Worm (Caenorhabditis elegans) whole organism, L1 larva: ENCODE data around the gene R11D1.1.

Experiments
- C16A3.4 ChIP-seq: fragments of 150-350 bp; optimal IDR thresholded peaks from 2 replicates; lab custom pipeline; 2014; ENCODE audit warnings: missing biosample characterization, missing genetic modification characterization
- C34B4.2 ChIP-seq: sonication (generic microtip); optimal IDR thresholded peaks from 2 replicates; lab custom pipeline; 2017; ENCODE audit warnings: mild to moderate bottlenecking, missing genetic modification characterization, missing compliant biosample characterization
- Y116A8C.19 ChIP-seq: sonication (generic microtip); optimal IDR thresholded peaks from 2 replicates; lab custom pipeline; 2016; ENCODE audit warnings: missing compliant biosample characterization, missing genetic modification characterization, borderline replicate concordance
- ama-1 ChIP-seq: fragments of 150-350 bp; optimal IDR thresholded peaks from 2 replicates; lab custom pipeline; 2014
- blmp-1 ChIP-seq: fragments of 150-350 bp; optimal IDR thresholded peaks from 2 replicates; lab custom pipeline; 2014; ENCODE audit warnings: missing biosample characterization, missing genetic modification characterization
- ceh-63 ChIP-seq: fragments of 200-800 bp; sonication (Bioruptor generic); optimal IDR thresholded peaks from 2 replicates; lab custom pipeline; 2018; ENCODE audit warnings: mild to moderate bottlenecking, missing genetic modification characterization, missing compliant biosample characterization
- ceh-8 ChIP-seq: fragments of 200-800 bp; sonication (Bioruptor generic); optimal IDR thresholded peaks from 2 replicates; lab custom pipeline; 2018; ENCODE audit warnings: mild to moderate bottlenecking, missing genetic modification characterization, moderate library complexity, missing compliant biosample characterization
- ceh-82 ChIP-seq, 3 experiments: fragments of 150-350 bp in 1 of 3; sonication (generic microtip) in 2 of 3; optimal IDR thresholded peaks; 2 replicates each; lab custom pipeline; 2014 to 2017; ENCODE audit warnings: missing biosample characterization in 3 of 3, missing genetic modification characterization in 3 of 3
- ceh-88 ChIP-seq: fragments of 200-800 bp; sonication (Bioruptor generic); IDR thresholded peaks from 2 replicates; pipeline ENCODE4 v1.3.6; 2022; ENCODE audit warnings: missing genetic modification characterization, missing compliant biosample characterization
- dsc-1 ChIP-seq: sonication (generic microtip); optimal IDR thresholded peaks from 2 replicates; lab custom pipeline; 2016; ENCODE audit warnings: mild to moderate bottlenecking, missing genetic modification characterization, missing compliant biosample characterization
- egl-27 ChIP-seq, 2 experiments: fragments of 150-350 bp in 1 of 2; sonication (generic microtip); optimal IDR thresholded peaks; 3 replicates each; lab custom pipeline; 2017 to 2018; ENCODE audit warnings: missing biosample characterization in 2 of 2, missing genetic modification characterization in 2 of 2, missing genetic modification reagents in 2 of 2
- fkh-10 ChIP-seq: sonication (generic microtip); optimal IDR thresholded peaks from 2 replicates; lab custom pipeline; 2017; ENCODE audit warnings: missing biosample characterization, missing genetic modification reagents, missing genetic modification characterization
- fkh-4 ChIP-seq: sonication (generic microtip); optimal IDR thresholded peaks from 2 replicates; lab custom pipeline; 2016; ENCODE audit warnings: missing compliant biosample characterization, missing genetic modification characterization, borderline replicate concordance
- grh-1 ChIP-seq: fragments of 200-800 bp; sonication (Bioruptor generic); IDR thresholded peaks from 2 replicates; pipeline ENCODE4 v1.3.6; 2022; ENCODE audit warnings: missing genetic modification reagents, missing genetic modification characterization, missing compliant biosample characterization
- hlh-4 ChIP-seq: sonication (generic microtip); optimal IDR thresholded peaks from 2 replicates; lab custom pipeline; 2016; ENCODE audit warnings: mild to moderate bottlenecking, missing genetic modification characterization, missing compliant biosample characterization
- hpl-2 ChIP-seq: fragments of 150-350 bp; optimal IDR thresholded peaks from 2 replicates; lab custom pipeline; 2014; ENCODE audit warnings: missing biosample characterization, missing genetic modification reagents, missing genetic modification characterization
- isw-1 ChIP-seq: fragments of 200-800 bp; sonication (Bioruptor generic); IDR thresholded peaks from 2 replicates; pipeline ENCODE4 v1.3.6; 2022; ENCODE audit warnings: missing genetic modification characterization, missing compliant biosample characterization
- lin-13 ChIP-seq: fragments of 150-350 bp; optimal IDR thresholded peaks from 2 replicates; lab custom pipeline; 2014; ENCODE audit warnings: missing biosample characterization, missing genetic modification reagents, missing genetic modification characterization
- lin-14 ChIP-seq: fragments of 200-800 bp; sonication (Bioruptor generic); optimal IDR thresholded peaks from 2 replicates; lab custom pipeline; 2018; ENCODE audit warnings: mild to moderate bottlenecking, missing genetic modification characterization, moderate library complexity, missing compliant biosample characterization
- lin-35 ChIP-seq, 2 experiments: fragments of 150-350 bp; optimal IDR thresholded peaks; 2 replicates each; lab custom pipeline; 2014; ENCODE audit warnings: missing biosample characterization in 2 of 2, missing genetic modification characterization in 2 of 2, missing genetic modification reagents in 2 of 2
- lsy-2 ChIP-seq, 2 experiments: fragments of 150-350 bp; optimal IDR thresholded peaks; 2 replicates each; lab custom pipeline; 2014; ENCODE audit warnings: missing biosample characterization in 2 of 2, missing genetic modification characterization in 2 of 2
- mab-9 ChIP-seq: fragments of 200-800 bp; sonication (Bioruptor generic); IDR thresholded peaks from 2 replicates; pipeline ENCODE4 v1.3.6; 2022; ENCODE audit warnings: missing genetic modification reagents, missing genetic modification characterization, missing compliant biosample characterization
- mdl-1 ChIP-seq, 2 experiments: fragments of 150-350 bp; optimal IDR thresholded peaks; 2 replicates each; lab custom pipeline; 2014 to 2017; ENCODE audit warnings: missing biosample characterization in 2 of 2, missing genetic modification characterization in 2 of 2, inconsistent platforms in 1 of 2
- mep-1 ChIP-seq: fragments of 150-350 bp; optimal IDR thresholded peaks from 2 replicates; lab custom pipeline; 2014; ENCODE audit warnings: missing biosample characterization, missing genetic modification characterization
- nhr-19 ChIP-seq: fragments of 200-800 bp; sonication (Bioruptor generic); conservative IDR thresholded peaks from 2 replicates; pipeline ENCODE4 v1.3.6; 2022; ENCODE audit warnings: missing genetic modification characterization, missing compliant biosample characterization
- nhr-20 ChIP-seq: sonication (generic microtip); optimal IDR thresholded peaks from 2 replicates; lab custom pipeline; 2016; ENCODE audit warnings: mild to moderate bottlenecking, missing genetic modification characterization, missing compliant biosample characterization
- nhr-28 ChIP-seq: fragments of 150-350 bp; optimal IDR thresholded peaks from 2 replicates; lab custom pipeline; 2014; ENCODE audit warnings: missing biosample characterization, missing genetic modification characterization
- nhr-47 ChIP-seq: sonication (generic microtip); optimal IDR thresholded peaks from 2 replicates; lab custom pipeline; 2016; ENCODE audit warnings: mild to moderate bottlenecking, missing genetic modification characterization, moderate library complexity, missing compliant biosample characterization
- nhr-84 ChIP-seq: sonication (generic microtip); optimal IDR thresholded peaks from 2 replicates; lab custom pipeline; 2017; ENCODE audit warnings: missing biosample characterization, missing genetic modification characterization
- nhr-85 ChIP-seq: sonication (generic microtip); peaks from one replicate; lab custom pipeline; 2016; ENCODE audit warnings: missing genetic modification characterization, inconsistent platforms, missing compliant biosample characterization
- nhr-90 ChIP-seq: sonication (generic microtip); optimal IDR thresholded peaks from 2 replicates; lab custom pipeline; 2016; ENCODE audit warnings: mild to moderate bottlenecking, missing genetic modification characterization, missing compliant biosample characterization; ENCODE audit not compliant: poor library complexity
- pag-3 ChIP-seq: sonication (generic microtip); optimal IDR thresholded peaks from 2 replicates; lab custom pipeline; 2017; ENCODE audit warnings: missing genetic modification characterization, mild to moderate bottlenecking, missing compliant biosample characterization, antibody characterized with exemption, borderline replicate concordance; ENCODE audit not compliant: insufficient read depth
- pax-3 ChIP-seq: fragments of 200-800 bp; sonication (Bioruptor generic); optimal IDR thresholded peaks from 2 replicates; lab custom pipeline; 2018; ENCODE audit warnings: mild to moderate bottlenecking, missing genetic modification characterization, moderate library complexity, missing compliant biosample characterization
- rnt-1 ChIP-seq: sonication (generic microtip); optimal IDR thresholded peaks from 2 replicates; lab custom pipeline; 2016; ENCODE audit warnings: mild to moderate bottlenecking, missing genetic modification characterization, moderate library complexity, missing compliant biosample characterization
- skn-1 ChIP-seq: fragments of 150-350 bp; optimal IDR thresholded peaks from 2 replicates; lab custom pipeline; 2014; ENCODE audit warnings: missing biosample characterization, missing genetic modification characterization
- snpc-4 ChIP-seq: fragments of 150-350 bp; optimal IDR thresholded peaks from 2 replicates; lab custom pipeline; 2014; ENCODE audit warnings: missing biosample characterization, missing genetic modification characterization
- sup-37 ChIP-seq: fragments of 200-800 bp; sonication (Bioruptor generic); optimal IDR thresholded peaks from 2 replicates; lab custom pipeline; 2018; ENCODE audit warnings: mild to moderate bottlenecking, missing genetic modification characterization, missing compliant biosample characterization
- swsn-7 ChIP-seq: sonication (generic microtip); optimal IDR thresholded peaks from 2 replicates; lab custom pipeline; 2016; ENCODE audit warnings: missing genetic modification characterization, missing compliant biosample characterization
- tbx-2 ChIP-seq: sonication (generic microtip); optimal IDR thresholded peaks from 2 replicates; lab custom pipeline; 2016; ENCODE audit warnings: missing genetic modification characterization, missing compliant biosample characterization
- unc-130 ChIP-seq: fragments of 150-350 bp; optimal IDR thresholded peaks from 2 replicates; lab custom pipeline; 2017; ENCODE audit warnings: missing biosample characterization, missing genetic modification characterization, inconsistent platforms
- unc-30 ChIP-seq: sonication (generic microtip); optimal IDR thresholded peaks from 2 replicates; lab custom pipeline; 2017; ENCODE audit warnings: missing biosample characterization, missing genetic modification characterization
- unc-98 ChIP-seq: fragments of 200-800 bp; sonication (Bioruptor generic); IDR thresholded peaks from 2 replicates; pipeline ENCODE4 v1.3.6; 2022; ENCODE audit warnings: missing genetic modification characterization, missing compliant biosample characterization
- vab-15 ChIP-seq: sonication (generic microtip); optimal IDR thresholded peaks from 2 replicates; lab custom pipeline; 2017; ENCODE audit warnings: missing genotype, mild to moderate bottlenecking, missing genetic modification characterization, missing compliant biosample characterization
- xbp-1 ChIP-seq: sonication (generic microtip); optimal IDR thresholded peaks from 2 replicates; lab custom pipeline; 2016; ENCODE audit warnings: missing genetic modification characterization, missing compliant biosample characterization
- zag-1 ChIP-seq: fragments of 150-350 bp; optimal IDR thresholded peaks from 2 replicates; lab custom pipeline; 2014; ENCODE audit warnings: missing biosample characterization, missing genetic modification characterization
- zip-4 ChIP-seq: fragments of 200-800 bp; sonication (Bioruptor generic); optimal IDR thresholded peaks from 2 replicates; lab custom pipeline; 2018; ENCODE audit warnings: mild to moderate bottlenecking, missing genetic modification characterization, moderate library complexity, missing compliant biosample characterization
- ztf-11 ChIP-seq, 2 experiments: sonication (generic microtip); optimal IDR thresholded peaks; 2 replicates each; lab custom pipeline; 2016 to 2017; ENCODE audit warnings: missing genetic modification characterization in 2 of 2, missing biosample characterization in 1 of 2, missing compliant biosample characterization in 1 of 2

R11D1.1 gene

DNA sequence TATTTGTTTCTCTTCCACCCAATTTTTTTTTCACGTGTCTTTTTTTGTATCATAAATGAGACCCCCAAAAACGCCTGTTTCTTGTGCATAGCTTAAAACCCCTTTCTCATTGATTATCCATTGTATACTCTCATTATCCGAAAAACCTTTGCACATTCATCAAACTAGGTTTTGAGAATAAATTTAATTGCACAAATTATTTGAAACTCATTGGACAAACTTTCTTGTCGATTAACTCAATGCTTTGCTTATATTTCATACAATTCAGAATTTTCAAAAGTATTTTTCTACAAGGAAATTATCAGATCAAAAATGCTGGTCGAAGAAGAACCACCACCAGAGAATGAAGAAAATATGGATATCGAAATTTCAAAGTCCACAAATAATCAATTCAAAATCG, at the start of gene R11D1.1:
Gene R11D1.1 (plus strand): TSS at position 301 of the 400 bp plus-strand sequence.
- TF ChIP-seq nhr-85 (tag; lab: Kevin White, UChicago) (no peak), xbp-1 (tag; lab: Kevin White, UChicago) (no peak), mdl-1 (tag; optimal IDR thresholded peaks at IDR 0.05; lab: Kevin White, UChicago) (no peak), Y116A8C.19 (tag; lab: Kevin White, UChicago) (no peak), nhr-28 (no peak), ceh-88 (no peak), isw-1 (GFP tag; lab: Robert Waterston, UW) (no peak), tbx-2 (no peak), hlh-4 (tag; lab: Kevin White, UChicago) (no peak), unc-130 (tag; lab: Kevin White, UChicago) (no peak), fkh-4 (tag; lab: Kevin White, UChicago) (no peak), mab-9 (GFP tag; lab: Robert Waterston, UW) (no peak), skn-1 (no peak), vab-15 (tag; lab: Kevin White, UChicago) (no peak), lsy-2 (tag; optimal IDR thresholded peaks at IDR 0.05; lab: Kevin White, UChicago) (no peak)
- TF ChIP-seq, all 84 proteins: peak for 0

- TF ChIP-seq rnt-1 (tag; lab: Kevin White, UChicago) (no peak), nhr-47 (no peak), unc-130 (tag; lab: Kevin White, UChicago) (no peak), lin-14 (no peak), sup-37 (no peak), blmp-1 (tag; lab: Kevin White, UChicago) (no peak), ceh-82 (tag; optimal IDR thresholded peaks at IDR 0.05; lab: Kevin White, UChicago) (no peak), ama-1 (lab: Kevin White, UChicago) (no peak), hpl-2 (GFP tag; lab: Kevin White, UChicago) (no peak), fkh-10 (GFP tag; lab: Kevin White, UChicago) (no peak), zag-1 (tag; lab: Kevin White, UChicago) (no peak), ceh-63 (GFP tag; lab: Kevin White, UChicago) (no peak), nhr-90 (tag; lab: Kevin White, UChicago) (no peak), lin-35 (GFP tag; optimal IDR thresholded peaks at IDR 0.05; lab: Kevin White, UChicago) (no peak)
Observed at ce11 chrV:12658142-12658541, 46.0 kb upstream of the R11D1.1 start, which contains the start of gene W05B10.6. Gene W05B10.6 (minus strand): TSS chrV:12658242.

DNA sequence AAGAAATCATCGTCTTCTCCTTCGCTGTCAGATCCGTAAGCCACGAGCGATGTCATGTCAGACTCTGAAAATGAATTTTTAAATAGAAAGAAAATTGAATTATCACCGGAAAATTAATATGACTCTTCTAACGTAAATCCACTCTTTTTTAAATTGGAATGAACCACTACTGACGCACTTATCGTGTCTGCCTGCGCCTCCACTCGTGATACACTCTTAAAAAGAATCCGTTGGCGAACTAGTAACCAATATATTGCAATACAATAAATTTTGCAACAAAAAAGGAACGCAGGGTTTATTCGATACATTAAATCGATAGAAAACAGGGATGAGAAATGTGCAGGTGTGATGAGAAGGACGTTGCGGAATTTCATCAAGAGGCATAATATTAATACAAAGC, 44.8 kb upstream of the R11D1.1 start, which contains the start of gene ccch-3:
Gene ccch-3 (minus strand): TSS at position 262 of the 400 bp plus-strand sequence.
- no peak for TF ChIP-seq unc-98
- no peak for TF ChIP-seq egl-27 (tag; optimal IDR thresholded peaks at IDR 0.05; lab: Kevin White, UChicago)
- TF ChIP-seq swsn-7 (tag; lab: Kevin White, UChicago), result peak; percentile 78
- TF ChIP-seq nhr-85 (tag; lab: Kevin White, UChicago), result peak; percentile 86
- TF ChIP-seq ztf-11 (tag; optimal IDR thresholded peaks at IDR 0.05; lab: Kevin White, UChicago), result no peak
- TF ChIP-seq C34B4.2 (tag; lab: Kevin White, UChicago), result no peak
- TF ChIP-seq pag-3 (tag; lab: Kevin White, UChicago), result peak; percentile 16
- peak; percentile 51 for TF ChIP-seq ceh-8 (GFP tag; lab: Kevin White, UChicago)
- TF ChIP-seq xbp-1 (tag; lab: Kevin White, UChicago), result peak; percentile 80
- peak; percentile 74 for TF ChIP-seq snpc-4 (tag; lab: Kevin White, UChicago)
- TF ChIP-seq ceh-88, result no peak
- TF ChIP-seq lin-14, result peak; percentile 90
- TF ChIP-seq dsc-1 (tag; lab: Kevin White, UChicago), result peak; percentile 69
- no peak for TF ChIP-seq nhr-84 (tag; lab: Kevin White, UChicago)
- peak; percentile 74 for TF ChIP-seq skn-1
- TF ChIP-seq mep-1 (tag; lab: Kevin White, UChicago), result peak; percentile 82
- peak; percentile 72 for TF ChIP-seq lin-13
- TF ChIP-seq grh-1 (GFP tag; lab: Robert Waterston, UW), result 0 out of 2 replicates have a peak, but pooled peaks have one; percentile 30
- TF ChIP-seq vab-15 (tag; lab: Kevin White, UChicago), result peak; percentile 45
- TF ChIP-seq hlh-4 (tag; lab: Kevin White, UChicago), result no peak
- TF ChIP-seq lsy-2 (tag; optimal IDR thresholded peaks at IDR 0.05; lab: Kevin White, UChicago), result peak; percentile 79 to 88
- peak; percentile 17 for TF ChIP-seq fkh-10 (GFP tag; lab: Kevin White, UChicago)
- TF ChIP-seq C16A3.4 (tag; lab: Kevin White, UChicago), result peak; percentile 85
- peak; percentile 57 for TF ChIP-seq pax-3 (tag; lab: Kevin White, UChicago)
- TF ChIP-seq unc-30 (tag; lab: Kevin White, UChicago), result no peak
- TF ChIP-seq rnt-1 (tag; lab: Kevin White, UChicago), result peak; percentile 79
- peak; percentile 81 for TF ChIP-seq nhr-90 (tag; lab: Kevin White, UChicago)
- peak; percentile 92 for TF ChIP-seq nhr-20 (tag; lab: Kevin White, UChicago)
- TF ChIP-seq nhr-19 (GFP tag; lab: Robert Waterston, UW), result peak; percentile 77
- TF ChIP-seq sup-37, result no peak
- TF ChIP-seq blmp-1 (tag; lab: Kevin White, UChicago), result peak; percentile 66
- no peak for TF ChIP-seq zip-4 (GFP tag; lab: Kevin White, UChicago)
